Fruit fly (Drosophila melanogaster): ENCODE results near the gene Mhcl.

- TF ChIP-seq OdsH (GFP tag; optimal IDR thresholded peaks at IDR 0.05) (no peak), Hr78 (GFP tag; optimal IDR thresholded peaks at IDR 0.05) (no peak), usp (GFP tag; optimal IDR thresholded peaks at IDR 0.05) (no peak), psq (GFP tag; optimal IDR thresholded peaks at IDR 0.05) (peak; percentile 48), CrebA (GFP tag; optimal IDR thresholded peaks at IDR 0.05; ENCODE audit: borderline replicate concordance) (no peak), h (GFP tag; optimal IDR thresholded peaks at IDR 0.05) (peak; percentile 50), lola (GFP tag; optimal IDR thresholded peaks at IDR 0.05) (no peak), sage (GFP tag; optimal IDR thresholded peaks at IDR 0.05) (no peak), dl (GFP tag; optimal IDR thresholded peaks at IDR 0.05; ENCODE audit: insufficient read depth in 1 of 2, partially characterized antibody in 2 of 2) (no peak), Mio (GFP tag; optimal IDR thresholded peaks at IDR 0.05) (no peak), br (GFP tag; optimal IDR thresholded peaks at IDR 0.05) (peak; percentile 66)
These were observed 49.2 kb downstream of the Mhcl start, which contains the start of the genes IKKbeta and CG5013 for dm6 chr3R:16049369-16049768.

Data from whole organism, wandering third instar larva.